Worm (Caenorhabditis elegans) whole organism, L1 larva: ENCODE data around the gene B0563.1.

Experiments used
- C16A3.4 ChIP-seq: fragments of 150-350 bp; optimal IDR thresholded peaks from 2 replicates; lab custom pipeline; 2014; ENCODE audit warnings: missing biosample characterization, missing genetic modification characterization
- C34B4.2 ChIP-seq: sonication (generic microtip); optimal IDR thresholded peaks from 2 replicates; lab custom pipeline; 2017; ENCODE audit warnings: mild to moderate bottlenecking, missing genetic modification characterization, missing compliant biosample characterization
- F16B12.6 ChIP-seq: fragments of 150-350 bp; optimal IDR thresholded peaks from 2 replicates; lab custom pipeline; 2014; ENCODE audit warnings: missing biosample characterization, missing genetic modification characterization
- blmp-1 ChIP-seq: fragments of 150-350 bp; optimal IDR thresholded peaks from 2 replicates; lab custom pipeline; 2014; ENCODE audit warnings: missing biosample characterization, missing genetic modification characterization
- ceh-82 ChIP-seq, 3 experiments: fragments of 150-350 bp in 1 of 3; sonication (generic microtip) in 2 of 3; optimal IDR thresholded peaks; 2 replicates each; lab custom pipeline; 2014 to 2017; ENCODE audit warnings: missing biosample characterization in 3 of 3, missing genetic modification characterization in 3 of 3
- ceh-88 ChIP-seq: fragments of 200-800 bp; sonication (Bioruptor generic); IDR thresholded peaks from 2 replicates; pipeline ENCODE4 v1.3.6; 2022; ENCODE audit warnings: missing genetic modification characterization, missing compliant biosample characterization
- ceh-90 ChIP-seq: sonication (generic microtip); optimal IDR thresholded peaks from 2 replicates; lab custom pipeline; 2016; ENCODE audit warnings: missing genetic modification characterization, missing compliant biosample characterization
- ces-1 ChIP-seq: fragments of 150-350 bp; optimal IDR thresholded peaks from 2 replicates; lab custom pipeline; 2014; ENCODE audit warnings: missing biosample characterization, missing genetic modification reagents, missing genetic modification characterization
- dsc-1 ChIP-seq: sonication (generic microtip); optimal IDR thresholded peaks from 2 replicates; lab custom pipeline; 2016; ENCODE audit warnings: mild to moderate bottlenecking, missing genetic modification characterization, missing compliant biosample characterization
- efl-3 ChIP-seq: fragments of 200-800 bp; sonication (Bioruptor generic); optimal IDR thresholded peaks from 2 replicates; lab custom pipeline; 2018; ENCODE audit warnings: mild to moderate bottlenecking, missing genetic modification characterization, missing compliant biosample characterization
- egl-13 ChIP-seq: sonication (generic microtip); optimal IDR thresholded peaks from 2 replicates; lab custom pipeline; 2016; ENCODE audit warnings: missing genotype, missing genetic modification reagents, missing genetic modification characterization, missing compliant biosample characterization
- elt-2 ChIP-seq: sonication (generic microtip); optimal IDR thresholded peaks from 2 replicates; lab custom pipeline; 2016; ENCODE audit warnings: missing genetic modification characterization, mild to moderate bottlenecking, inconsistent platforms, missing compliant biosample characterization, missing genetic modification reagents
- ets-5 ChIP-seq: fragments of 200-800 bp; sonication (Bioruptor generic); IDR thresholded peaks from 2 replicates; pipeline ENCODE4 v1.3.6; 2022; ENCODE audit warnings: missing genetic modification characterization, missing compliant biosample characterization
- fkh-10 ChIP-seq: sonication (generic microtip); optimal IDR thresholded peaks from 2 replicates; lab custom pipeline; 2017; ENCODE audit warnings: missing biosample characterization, missing genetic modification reagents, missing genetic modification characterization
- fkh-8 ChIP-seq: sonication (generic microtip); optimal IDR thresholded peaks from 2 replicates; lab custom pipeline; 2016; ENCODE audit warnings: mild to moderate bottlenecking, missing genetic modification characterization, missing compliant biosample characterization
- grh-1 ChIP-seq: fragments of 200-800 bp; sonication (Bioruptor generic); IDR thresholded peaks from 2 replicates; pipeline ENCODE4 v1.3.6; 2022; ENCODE audit warnings: missing genetic modification reagents, missing genetic modification characterization, missing compliant biosample characterization
- hlh-17 ChIP-seq: fragments of 200-800 bp; sonication (Bioruptor generic); optimal IDR thresholded peaks from 2 replicates; lab custom pipeline; 2018; ENCODE audit warnings: missing genetic modification characterization, mild to moderate bottlenecking, missing compliant biosample characterization, moderate library complexity, borderline replicate concordance
- hlh-4 ChIP-seq: sonication (generic microtip); optimal IDR thresholded peaks from 2 replicates; lab custom pipeline; 2016; ENCODE audit warnings: mild to moderate bottlenecking, missing genetic modification characterization, missing compliant biosample characterization
- irx-1 ChIP-seq: sonication (generic microtip); optimal IDR thresholded peaks from 2 replicates; lab custom pipeline; 2016; ENCODE audit warnings: missing genetic modification characterization, missing compliant biosample characterization
- jun-1 ChIP-seq: fragments of 150-350 bp; optimal IDR thresholded peaks from 2 replicates; lab custom pipeline; 2014; ENCODE audit warnings: missing biosample characterization, missing genetic modification reagents, missing genetic modification characterization
- lin-14 ChIP-seq: fragments of 200-800 bp; sonication (Bioruptor generic); optimal IDR thresholded peaks from 2 replicates; lab custom pipeline; 2018; ENCODE audit warnings: mild to moderate bottlenecking, missing genetic modification characterization, moderate library complexity, missing compliant biosample characterization
- lin-15B ChIP-seq: fragments of 150-350 bp; sonication (generic microtip); optimal IDR thresholded peaks from 3 replicates; lab custom pipeline; 2014; ENCODE audit warnings: missing biosample characterization, missing genetic modification characterization
- lin-35 ChIP-seq, 2 experiments: fragments of 150-350 bp; optimal IDR thresholded peaks; 2 replicates each; lab custom pipeline; 2014; ENCODE audit warnings: missing biosample characterization in 2 of 2, missing genetic modification characterization in 2 of 2, missing genetic modification reagents in 2 of 2
- lin-39 ChIP-seq: fragments of 150-350 bp; optimal IDR thresholded peaks from 2 replicates; lab custom pipeline; 2014; ENCODE audit warnings: missing biosample characterization, missing genetic modification reagents, missing genetic modification characterization
- lir-3 ChIP-seq: sonication (generic microtip); optimal IDR thresholded peaks from 2 replicates; lab custom pipeline; 2016; ENCODE audit warnings: mild to moderate bottlenecking, missing genetic modification characterization, moderate library complexity, missing compliant biosample characterization; ENCODE audit not compliant: poor library complexity
- lsy-2 ChIP-seq, 2 experiments: fragments of 150-350 bp; optimal IDR thresholded peaks; 2 replicates each; lab custom pipeline; 2014; ENCODE audit warnings: missing biosample characterization in 2 of 2, missing genetic modification characterization in 2 of 2
- mab-9 ChIP-seq: fragments of 200-800 bp; sonication (Bioruptor generic); IDR thresholded peaks from 2 replicates; pipeline ENCODE4 v1.3.6; 2022; ENCODE audit warnings: missing genetic modification reagents, missing genetic modification characterization, missing compliant biosample characterization
- mdl-1 ChIP-seq, 2 experiments: fragments of 150-350 bp; optimal IDR thresholded peaks; 2 replicates each; lab custom pipeline; 2014 to 2017; ENCODE audit warnings: missing biosample characterization in 2 of 2, missing genetic modification characterization in 2 of 2, inconsistent platforms in 1 of 2
- mef-2 ChIP-seq: fragments of 150-350 bp; optimal IDR thresholded peaks from 2 replicates; lab custom pipeline; 2014; ENCODE audit warnings: missing biosample characterization, missing genetic modification characterization
- nhr-11 ChIP-seq: fragments of 150-350 bp; optimal IDR thresholded peaks from 2 replicates; lab custom pipeline; 2014; ENCODE audit warnings: missing biosample characterization, missing genetic modification characterization
- nhr-12 ChIP-seq: sonication (generic microtip); optimal IDR thresholded peaks from 2 replicates; lab custom pipeline; 2017; ENCODE audit warnings: missing biosample characterization, missing genetic modification characterization
- nhr-237 ChIP-seq: fragments of 150-350 bp; optimal IDR thresholded peaks from 2 replicates; lab custom pipeline; 2014; ENCODE audit warnings: missing biosample characterization, missing genetic modification characterization
- nhr-28 ChIP-seq: fragments of 150-350 bp; optimal IDR thresholded peaks from 2 replicates; lab custom pipeline; 2014; ENCODE audit warnings: missing biosample characterization, missing genetic modification characterization
- nhr-47 ChIP-seq: sonication (generic microtip); optimal IDR thresholded peaks from 2 replicates; lab custom pipeline; 2016; ENCODE audit warnings: mild to moderate bottlenecking, missing genetic modification characterization, moderate library complexity, missing compliant biosample characterization
- nhr-71 ChIP-seq: sonication (generic microtip); optimal IDR thresholded peaks from 2 replicates; lab custom pipeline; 2016; ENCODE audit warnings: mild to moderate bottlenecking, missing genetic modification characterization, moderate library complexity, missing compliant biosample characterization
- nhr-76 ChIP-seq: sonication (generic microtip); optimal IDR thresholded peaks from 2 replicates; lab custom pipeline; 2017; ENCODE audit warnings: missing biosample characterization, missing genetic modification characterization
- nhr-77 ChIP-seq: fragments of 150-350 bp; optimal IDR thresholded peaks from 2 replicates; lab custom pipeline; 2014; ENCODE audit warnings: missing biosample characterization, missing genetic modification characterization
- nhr-84 ChIP-seq: sonication (generic microtip); optimal IDR thresholded peaks from 2 replicates; lab custom pipeline; 2017; ENCODE audit warnings: missing biosample characterization, missing genetic modification characterization
- nhr-90 ChIP-seq: sonication (generic microtip); optimal IDR thresholded peaks from 2 replicates; lab custom pipeline; 2016; ENCODE audit warnings: mild to moderate bottlenecking, missing genetic modification characterization, missing compliant biosample characterization; ENCODE audit not compliant: poor library complexity
- pag-3 ChIP-seq: sonication (generic microtip); optimal IDR thresholded peaks from 2 replicates; lab custom pipeline; 2017; ENCODE audit warnings: missing genetic modification characterization, mild to moderate bottlenecking, missing compliant biosample characterization, antibody characterized with exemption, borderline replicate concordance; ENCODE audit not compliant: insufficient read depth
- pax-3 ChIP-seq: fragments of 200-800 bp; sonication (Bioruptor generic); optimal IDR thresholded peaks from 2 replicates; lab custom pipeline; 2018; ENCODE audit warnings: mild to moderate bottlenecking, missing genetic modification characterization, moderate library complexity, missing compliant biosample characterization
- snpc-4 ChIP-seq: fragments of 150-350 bp; optimal IDR thresholded peaks from 2 replicates; lab custom pipeline; 2014; ENCODE audit warnings: missing biosample characterization, missing genetic modification characterization
- sox-4 ChIP-seq: sonication (generic microtip); optimal IDR thresholded peaks from 2 replicates; lab custom pipeline; 2016; ENCODE audit warnings: missing genetic modification characterization, missing compliant biosample characterization
- swsn-7 ChIP-seq: sonication (generic microtip); optimal IDR thresholded peaks from 2 replicates; lab custom pipeline; 2016; ENCODE audit warnings: missing genetic modification characterization, missing compliant biosample characterization
- tlp-1 ChIP-seq: fragments of 150-350 bp; optimal IDR thresholded peaks from 2 replicates; lab custom pipeline; 2014; ENCODE audit warnings: missing biosample characterization, missing genetic modification characterization
- unc-98 ChIP-seq: fragments of 200-800 bp; sonication (Bioruptor generic); IDR thresholded peaks from 2 replicates; pipeline ENCODE4 v1.3.6; 2022; ENCODE audit warnings: missing genetic modification characterization, missing compliant biosample characterization
- vab-15 ChIP-seq: sonication (generic microtip); optimal IDR thresholded peaks from 2 replicates; lab custom pipeline; 2017; ENCODE audit warnings: missing genotype, mild to moderate bottlenecking, missing genetic modification characterization, missing compliant biosample characterization
- zag-1 ChIP-seq: fragments of 150-350 bp; optimal IDR thresholded peaks from 2 replicates; lab custom pipeline; 2014; ENCODE audit warnings: missing biosample characterization, missing genetic modification characterization

Gene B0563.1

ce11 chrX:9210086-9210485 lies 38.7 kb downstream of the B0563.1 start:
- TF ChIP-seq elt-2 (tag; lab: Kevin White, UChicago) = peak; percentile 45
- peak; percentile 15 for TF ChIP-seq nhr-90 (tag; lab: Kevin White, UChicago)
- TF ChIP-seq lin-35 (GFP tag; optimal IDR thresholded peaks at IDR 0.05; lab: Kevin White, UChicago) = peak in 1 of 2 experiments; percentile 23
- TF ChIP-seq lin-14 (GFP tag; lab: Kevin White, UChicago) = peak; percentile 9
- TF ChIP-seq ets-5 (GFP tag; lab: Robert Waterston, UW) = no peak

ce11 chrX:9212675-9213074 lies 41.3 kb downstream of the B0563.1 start:
- TF ChIP-seq lin-35 (GFP tag; optimal IDR thresholded peaks at IDR 0.05; lab: Kevin White, UChicago) (peak in 1 of 2 experiments; percentile 29), snpc-4 (tag; lab: Kevin White, UChicago) (no peak), elt-2 (tag; lab: Kevin White, UChicago) (peak; percentile 55)

- TF ChIP-seq ets-5 (GFP tag; lab: Robert Waterston, UW) (no peak), swsn-7 (tag; lab: Kevin White, UChicago) (no peak), nhr-237 (tag; lab: Kevin White, UChicago) (no peak), nhr-84 (tag; lab: Kevin White, UChicago) (no peak), ces-1 (GFP tag; lab: Kevin White, UChicago) (no peak), pag-3 (tag; lab: Kevin White, UChicago) (no peak), jun-1 (peak; percentile 20), vab-15 (tag; lab: Kevin White, UChicago) (no peak), fkh-8 (tag; lab: Kevin White, UChicago) (no peak), hlh-17 (no peak), tlp-1 (tag; lab: Kevin White, UChicago) (no peak), snpc-4 (tag; lab: Kevin White, UChicago) (no peak), nhr-47 (no peak), blmp-1 (peak; percentile 77), pax-3 (tag; lab: Kevin White, UChicago) (no peak), egl-13 (tag; lab: Kevin White, UChicago) (no peak), nhr-28 (no peak), irx-1 (tag; lab: Kevin White, UChicago) (no peak), lir-3 (tag; lab: Kevin White, UChicago) (no peak), nhr-11 (tag; lab: Kevin White, UChicago) (no peak), F16B12.6 (tag; lab: Kevin White, UChicago) (no peak), mef-2 (no peak), ceh-82 (tag; optimal IDR thresholded peaks at IDR 0.05; lab: Kevin White, UChicago) (no peak), nhr-12 (tag; lab: Kevin White, UChicago) (no peak), fkh-10 (GFP tag; lab: Kevin White, UChicago) (no peak), hlh-4 (tag; lab: Kevin White, UChicago) (no peak), ceh-90 (tag; lab: Kevin White, UChicago) (no peak), lin-15B (tag; lab: Kevin White, UChicago) (no peak), sox-4 (tag; lab: Kevin White, UChicago) (no peak), mab-9 (no peak), lsy-2 (tag; optimal IDR thresholded peaks at IDR 0.05; lab: Kevin White, UChicago) (peak in 1 of 2 experiments; percentile 47), C34B4.2 (no peak), C16A3.4 (tag; lab: Kevin White, UChicago) (peak; percentile 40), efl-3 (GFP tag; lab: Kevin White, UChicago) (no peak), nhr-71 (tag; lab: Kevin White, UChicago) (peak; percentile 72), nhr-76 (tag; lab: Kevin White, UChicago) (no peak), nhr-77 (no peak), mdl-1 (tag; optimal IDR thresholded peaks at IDR 0.05; lab: Kevin White, UChicago) (peak in 1 of 2 experiments; percentile 88), ceh-88 (no peak), zag-1 (tag; lab: Kevin White, UChicago) (no peak), grh-1 (GFP tag; lab: Robert Waterston, UW) (0 out of 2 replicates have a peak, but pooled peaks have one; percentile 36), dsc-1 (tag; lab: Kevin White, UChicago) (no peak), lin-39 (tag; lab: Kevin White, UChicago) (no peak), unc-98 (GFP tag; lab: Robert Waterston, UW) (no peak)
These were observed 42.6 kb downstream of the B0563.1 start, which contains the start of gene C35B8.3 for ce11 chrX:9213873-9214341. Gene C35B8.3, plus strand, starts transcription at chrX:9213923.
